Fruit fly (Drosophila melanogaster) whole organism, embryonic: ENCODE data around the gene STUB1.
A peak's percentile ranks its signal among the peaks of the same experiment; 100 is the strongest.

ENCODE experiments used
- Aef1 ChIP-seq: fragments of 200-800 bp; sonication (Bioruptor generic); IDR thresholded peaks from 3 replicates; pipeline ENCODE4 v1.3.6; 2022; ENCODE audit warnings: missing biosample characterization, missing genetic modification characterization
- Atf-2 ChIP-seq: fragments of 200-800 bp; sonication (Bioruptor generic); optimal IDR thresholded peaks from 2 replicates; lab custom pipeline; 2016; ENCODE audit warnings: missing biosample characterization, missing genetic modification characterization
- CG1024 ChIP-seq: fragments of 200-800 bp; sonication (Bioruptor generic); IDR thresholded peaks from 2 replicates; pipeline ENCODE4 v1.3.6; 2022; ENCODE audit warnings: missing biosample characterization, missing genetic modification characterization
- CG12391 ChIP-seq: fragments of 200-800 bp; sonication (Bioruptor generic); optimal IDR thresholded peaks from 3 replicates; lab custom pipeline; 2018; ENCODE audit warnings: missing biosample characterization, mild to moderate bottlenecking, missing genetic modification characterization, moderate library complexity
- CG12659 ChIP-seq: fragments of 200-800 bp; sonication (Bioruptor generic); optimal IDR thresholded peaks from 3 replicates; lab custom pipeline; 2017; ENCODE audit warnings: mild to moderate bottlenecking, missing biosample characterization, missing genetic modification reagents, missing genetic modification characterization
- CG15514 ChIP-seq: fragments of 200-800 bp; sonication (Bioruptor generic); optimal IDR thresholded peaks from 3 replicates; lab custom pipeline; 2017; ENCODE audit warnings: missing biosample characterization, missing genetic modification characterization, mild to moderate bottlenecking, moderate library complexity, missing genetic modification reagents
- CG16815 ChIP-seq: fragments of 200-800 bp; sonication (Bioruptor generic); optimal IDR thresholded peaks from 3 replicates; lab custom pipeline; 2017; ENCODE audit warnings: missing biosample characterization, mild to moderate bottlenecking, missing genetic modification characterization
- CG17612 ChIP-seq: fragments of 200-800 bp; sonication (Bioruptor generic); IDR thresholded peaks from 2 replicates; pipeline ENCODE4 v1.3.6; 2022; ENCODE audit warnings: missing biosample characterization, missing genetic modification characterization
- CG17802 ChIP-seq: fragments of 200-800 bp; sonication (Bioruptor generic); optimal IDR thresholded peaks from 2 replicates; lab custom pipeline; 2018; ENCODE audit warnings: missing biosample characterization, mild to moderate bottlenecking, missing genetic modification characterization, moderate library complexity
- CG2199 ChIP-seq: fragments of 200-800 bp; sonication (Bioruptor generic); IDR thresholded peaks from 3 replicates; pipeline ENCODE4 v1.3.6; 2022; ENCODE audit warnings: missing biosample characterization, missing genetic modification characterization
- CG2202 ChIP-seq: fragments of 200-800 bp; sonication (Bioruptor generic); optimal IDR thresholded peaks from 2 replicates; lab custom pipeline; 2018; ENCODE audit warnings: missing biosample characterization, mild to moderate bottlenecking, missing genetic modification characterization
- CG30020 ChIP-seq: fragments of 200-800 bp; optimal IDR thresholded peaks from 2 replicates; lab custom pipeline; 2019; ENCODE audit warnings: missing biosample characterization, mild to moderate bottlenecking, missing genetic modification characterization, moderate library complexity
- CG3407 ChIP-seq: fragments of 200-800 bp; sonication (Bioruptor generic); optimal IDR thresholded peaks from 2 replicates; lab custom pipeline; 2018; ENCODE audit warnings: missing biosample characterization, mild to moderate bottlenecking, missing genetic modification characterization
- CG42726 ChIP-seq: fragments of 200-800 bp; sonication (Bioruptor generic); IDR thresholded peaks from 2 replicates; pipeline ENCODE4 v1.3.6; 2022; ENCODE audit warnings: missing biosample characterization, missing genetic modification characterization; ENCODE audit not compliant: partially characterized antibody
- CG4707 ChIP-seq: fragments of 200-800 bp; sonication (Bioruptor generic); optimal IDR thresholded peaks from 2 replicates; lab custom pipeline; 2018; ENCODE audit warnings: missing biosample characterization, mild to moderate bottlenecking, missing genetic modification characterization, moderate library complexity
- CG8359 ChIP-seq: fragments of 200-800 bp; sonication (Bioruptor generic); optimal IDR thresholded peaks from 2 replicates; lab custom pipeline; 2017; ENCODE audit warnings: missing biosample characterization, mild to moderate bottlenecking, missing genetic modification characterization, borderline replicate concordance
- CG9215 ChIP-seq: fragments of 200-800 bp; sonication (Bioruptor generic); IDR thresholded peaks from 2 replicates; pipeline ENCODE4 v1.3.6; 2022; ENCODE audit warnings: missing biosample characterization, missing genetic modification characterization
- Camta ChIP-seq: fragments of 200-800 bp; sonication (Bioruptor generic); optimal IDR thresholded peaks from 2 replicates; lab custom pipeline; 2016; ENCODE audit warnings: missing biosample characterization, missing genetic modification characterization
- CoRest ChIP-seq: fragments of 200-800 bp; sonication (Bioruptor generic); optimal IDR thresholded peaks from 3 replicates; lab custom pipeline; 2018; ENCODE audit warnings: missing biosample characterization, mild to moderate bottlenecking, missing genetic modification characterization, moderate library complexity
- Dek ChIP-seq: fragments of 200-800 bp; sonication (Bioruptor generic); optimal IDR thresholded peaks from 3 replicates; lab custom pipeline; 2019; ENCODE audit warnings: missing biosample characterization, mild to moderate bottlenecking, missing genetic modification characterization, moderate library complexity
- Dfd ChIP-seq, 2 experiments: fragments of >200 bp; optimal IDR thresholded peaks; 2 replicates each; lab custom pipeline; 2017; ENCODE audit warnings: missing biosample characterization in 2 of 2, missing genetic modification characterization in 2 of 2
- E2f2 ChIP-seq: fragments of 200-800 bp; sonication (Bioruptor generic); IDR thresholded peaks from 2 replicates; pipeline ENCODE4 v1.3.6; 2022; ENCODE audit warnings: missing biosample characterization, missing genetic modification characterization
- Eip74EF ChIP-seq, 2 experiments: fragments of 200-800 bp in 1 of 2; fragments of >200 bp in 1 of 2; sonication (Bioruptor generic) in 1 of 2; optimal IDR thresholded peaks; 2 replicates each; lab custom pipeline; 2017 to 2019; ENCODE audit warnings: missing biosample characterization in 2 of 2, missing genetic modification characterization in 2 of 2, mild to moderate bottlenecking in 1 of 2, moderate library complexity in 1 of 2
- Fer2 ChIP-seq: fragments of 200-800 bp; sonication (Bioruptor generic); optimal IDR thresholded peaks from 2 replicates; lab custom pipeline; 2018; ENCODE audit warnings: missing biosample characterization, mild to moderate bottlenecking, missing genetic modification characterization, moderate library complexity
- HLHmδ ChIP-seq: fragments of 200-800 bp; sonication (Bioruptor generic); optimal IDR thresholded peaks from 2 replicates; lab custom pipeline; 2018; ENCODE audit warnings: missing biosample characterization, mild to moderate bottlenecking, missing genetic modification characterization, moderate library complexity
- MESR4 ChIP-seq: fragments of 200-800 bp; sonication (Bioruptor generic); optimal IDR thresholded peaks from 2 replicates; lab custom pipeline; 2018; ENCODE audit warnings: missing biosample characterization, mild to moderate bottlenecking, missing genetic modification characterization, moderate library complexity
- Nf-YC ChIP-seq: fragments of 200-800 bp; optimal IDR thresholded peaks from 3 replicates; lab custom pipeline; 2019; ENCODE audit warnings: missing biosample characterization, mild to moderate bottlenecking, missing genetic modification characterization, moderate library complexity
- Ptx1 ChIP-seq: fragments of 200-800 bp; sonication (Bioruptor generic); IDR thresholded peaks from 2 replicates; pipeline ENCODE4 v1.3.6; 2022; ENCODE audit warnings: missing biosample characterization, missing genetic modification characterization
- Sox102F ChIP-seq: fragments of 200-800 bp; sonication (Bioruptor generic); optimal IDR thresholded peaks from 2 replicates; lab custom pipeline; 2018; ENCODE audit warnings: missing biosample characterization, mild to moderate bottlenecking, missing genetic modification characterization, moderate library complexity
- Stat92E ChIP-seq, 3 experiments: fragments of >200 bp in 2 of 3; fragments of 200-800 bp in 1 of 3; sonication (Bioruptor generic) in 1 of 3; optimal IDR thresholded peaks; 2 replicates each; lab custom pipeline; 2017 to 2019; ENCODE audit warnings: missing biosample characterization in 3 of 3, missing genetic modification characterization in 3 of 3, mild to moderate bottlenecking in 1 of 3, moderate library complexity in 1 of 3
- Xbp1 ChIP-seq: fragments of 200-800 bp; sonication (Bioruptor generic); optimal IDR thresholded peaks from 3 replicates; lab custom pipeline; 2016; ENCODE audit warnings: missing biosample characterization, mild to moderate bottlenecking, missing genetic modification characterization
- YL-1 ChIP-seq: fragments of 200-800 bp; sonication (Bioruptor generic); optimal IDR thresholded peaks from 3 replicates; lab custom pipeline; 2017; ENCODE audit warnings: missing biosample characterization, mild to moderate bottlenecking, missing genetic modification characterization
- ab ChIP-seq: fragments of 200-800 bp; sonication (Bioruptor generic); optimal IDR thresholded peaks from 2 replicates; lab custom pipeline; 2016; ENCODE audit warnings: missing biosample characterization, missing genetic modification characterization
- amos ChIP-seq: fragments of 200-800 bp; sonication (Bioruptor generic); IDR thresholded peaks from 2 replicates; pipeline ENCODE4 v1.3.6; 2022; ENCODE audit warnings: missing biosample characterization, missing genetic modification characterization; ENCODE audit not compliant: partially characterized antibody
- btn ChIP-seq: fragments of 200-800 bp; sonication (Bioruptor generic); optimal IDR thresholded peaks from 2 replicates; lab custom pipeline; 2016; ENCODE audit warnings: missing biosample characterization, missing genetic modification characterization
- chm ChIP-seq: fragments of 200-800 bp; sonication (Bioruptor generic); IDR thresholded peaks from 2 replicates; pipeline ENCODE4 v1.3.6; 2022; ENCODE audit warnings: missing biosample characterization, missing genetic modification characterization
- crp ChIP-seq, 2 experiments: fragments of 200-800 bp; sonication (Bioruptor generic); optimal IDR thresholded peaks; 2 replicates in 1 of 2; 3 replicates in 1 of 2; lab custom pipeline; 2017; ENCODE audit warnings: missing biosample characterization in 2 of 2, missing genetic modification characterization in 2 of 2, mild to moderate bottlenecking in 1 of 2, moderate library complexity in 1 of 2
- cwo ChIP-seq: fragments of 200-800 bp; sonication (Bioruptor generic); optimal IDR thresholded peaks from 3 replicates; lab custom pipeline; 2017; ENCODE audit warnings: missing biosample characterization, missing genetic modification characterization, mild to moderate bottlenecking, moderate library complexity, missing genetic modification reagents
- dmrt11E ChIP-seq: fragments of 200-800 bp; sonication (Bioruptor generic); optimal IDR thresholded peaks from 3 replicates; lab custom pipeline; 2018; ENCODE audit warnings: missing biosample characterization, mild to moderate bottlenecking, missing genetic modification characterization, moderate library complexity
- dmrt99B ChIP-seq: fragments of 200-800 bp; sonication (Bioruptor generic); optimal IDR thresholded peaks from 2 replicates; lab custom pipeline; 2018; ENCODE audit warnings: missing biosample characterization, mild to moderate bottlenecking, missing genetic modification characterization, moderate library complexity
- en ChIP-seq: fragments of 200-800 bp; sonication (Bioruptor generic); optimal IDR thresholded peaks from 2 replicates; lab custom pipeline; 2016; ENCODE audit warnings: missing biosample characterization, missing genetic modification characterization
- fd96Cb ChIP-seq: fragments of 200-800 bp; sonication (Bioruptor generic); optimal IDR thresholded peaks from 2 replicates; lab custom pipeline; 2018; ENCODE audit warnings: missing biosample characterization, mild to moderate bottlenecking, missing genetic modification characterization, moderate library complexity
- nerfin-1 ChIP-seq: fragments of 200-800 bp; sonication (Bioruptor generic); optimal IDR thresholded peaks from 3 replicates; lab custom pipeline; 2019; ENCODE audit warnings: missing biosample characterization, mild to moderate bottlenecking, missing genetic modification characterization, moderate library complexity
- pzg ChIP-seq: fragments of 200-800 bp; sonication (Bioruptor generic); optimal IDR thresholded peaks from 3 replicates; lab custom pipeline; 2018; ENCODE audit warnings: missing biosample characterization, mild to moderate bottlenecking, missing genetic modification characterization, moderate library complexity
- twi ChIP-seq: fragments of 200-800 bp; optimal IDR thresholded peaks from 2 replicates; lab custom pipeline; 2019; ENCODE audit warnings: missing biosample characterization, mild to moderate bottlenecking, missing genetic modification characterization, moderate library complexity
- zen ChIP-seq: fragments of 200-800 bp; sonication (Bioruptor generic); optimal IDR thresholded peaks from 3 replicates; lab custom pipeline; 2018; ENCODE audit warnings: missing biosample characterization, mild to moderate bottlenecking, missing genetic modification characterization, moderate library complexity

STUB1 gene

dm6 chr2L:10422643-10423606 lies 14.4 kb upstream of the STUB1 start, which contains the start of the genes pie and Wdfy2 (continued):
- TF ChIP-seq nerfin-1 (tag; lab: Kevin White, UChicago) (peak; percentile 2), cwo (no peak), Fer2 (no peak), MESR4 (GFP tag; lab: Kevin White, UChicago) (peak; percentile 67), Aef1 (GFP tag; lab: Robert Waterston, UW) (peak; percentile 29; the same call in 1 of the 3 replicates), Camta (GFP tag; lab: Kevin White, UChicago) (no peak), Stat92E (GFP tag; optimal IDR thresholded peaks at IDR 0.05; lab: Kevin White, UChicago) (no peak), E2f2 (GFP tag; lab: Robert Waterston, UW) (peak; percentile 79), CG17802 (tag; lab: Kevin White, UChicago) (peak; percentile 92), en (GFP tag; lab: Kevin White, UChicago) (no peak), crp (GFP tag; optimal IDR thresholded peaks at IDR 0.05; lab: Kevin White, UChicago) (no peak), CG30020 (tag; lab: Kevin White, UChicago) (peak; percentile 97), Nf-YC (tag; lab: Kevin White, UChicago) (peak; percentile 1), btn (GFP tag; lab: Kevin White, UChicago) (no peak), CG2199 (GFP tag; lab: Robert Waterston, UW) (no peak), CG17612 (GFP tag; lab: Robert Waterston, UW) (no peak), Xbp1 (no peak), HLHmδ (GFP tag; lab: Kevin White, UChicago) (no peak), fd96Cb (no peak), Ptx1 (0 out of 2 replicates have a peak, but pooled peaks have one; percentile 28), ab (GFP tag; lab: Kevin White, UChicago) (no peak), Sox102F (no peak), Atf-2 (GFP tag; lab: Kevin White, UChicago) (no peak), CG2202 (tag; lab: Kevin White, UChicago) (no peak), CG15514 (peak; percentile 22), YL-1 (peak; percentile 19), CG4707 (no peak), chm (no peak), CG3407 (no peak), CoRest (peak; percentile 28), zen (peak; percentile 15), Dek (tag; lab: Kevin White, UChicago) (no peak), pzg (GFP tag; lab: Kevin White, UChicago) (peak; percentile 35), Eip74EF (GFP tag; optimal IDR thresholded peaks at IDR 0.05; lab: Kevin White, UChicago) (peak in 1 of 2 experiments; percentile 88), CG12659 (peak; percentile 36), amos (GFP tag; lab: Robert Waterston, UW) (no peak), CG9215 (GFP tag; lab: Robert Waterston, UW) (no peak), twi (no peak), dmrt99B (tag; lab: Kevin White, UChicago) (no peak), CG1024 (GFP tag; lab: Robert Waterston, UW) (peak; percentile 89), CG16815 (GFP tag; lab: Kevin White, UChicago) (no peak), dmrt11E (tag; lab: Kevin White, UChicago) (peak; percentile 8), CG42726 (no peak), CG8359 (GFP tag; lab: Kevin White, UChicago) (no peak), Dfd (GFP tag; optimal IDR thresholded peaks at IDR 0.05; lab: Kevin White, UChicago) (peak in 1 of 2 experiments; percentile 66), CG12391 (peak; percentile 9)
